Worm (Caenorhabditis elegans) whole organism, L1 larva: ENCODE measurements around the gene sphk-1.

Source experiments
- ama-1 ChIP-seq: fragments of 150-350 bp; optimal IDR thresholded peaks from 2 replicates; lab custom pipeline; 2014
- nhr-28 ChIP-seq: fragments of 150-350 bp; optimal IDR thresholded peaks from 2 replicates; lab custom pipeline; 2014; ENCODE audit warnings: missing biosample characterization, missing genetic modification characterization
- skn-1 ChIP-seq: fragments of 150-350 bp; optimal IDR thresholded peaks from 2 replicates; lab custom pipeline; 2014; ENCODE audit warnings: missing biosample characterization, missing genetic modification characterization
- unc-130 ChIP-seq: fragments of 150-350 bp; optimal IDR thresholded peaks from 2 replicates; lab custom pipeline; 2017; ENCODE audit warnings: missing biosample characterization, missing genetic modification characterization, inconsistent platforms
- unc-98 ChIP-seq: fragments of 200-800 bp; sonication (Bioruptor generic); IDR thresholded peaks from 2 replicates; pipeline ENCODE4 v1.3.6; 2022; ENCODE audit warnings: missing genetic modification characterization, missing compliant biosample characterization

DNA sequence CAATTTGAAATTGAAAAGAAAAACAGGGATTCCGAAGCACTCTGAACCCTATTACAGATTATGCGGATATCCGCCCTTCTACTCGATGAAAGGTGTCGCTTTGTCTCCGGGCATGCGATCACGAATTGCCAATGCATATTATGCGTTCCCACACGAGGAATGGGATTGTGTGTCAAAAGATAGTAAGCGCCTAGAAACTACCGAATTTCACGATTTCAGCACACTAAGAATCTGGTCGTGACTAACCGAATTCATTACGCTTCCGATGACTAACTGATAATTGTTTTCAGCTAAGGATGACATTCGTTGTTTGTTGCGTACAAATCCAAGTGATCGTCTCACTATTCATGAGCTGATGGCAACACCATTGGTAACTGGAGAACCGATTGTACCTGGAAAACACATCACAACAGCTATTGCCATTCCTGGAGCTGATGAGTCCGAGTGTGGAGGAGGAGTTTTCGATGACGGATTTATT lies 44.9 kb upstream of the sphk-1 start:
- TF ChIP-seq nhr-28 (tag; lab: Kevin White, UChicago) (no peak), unc-98 (no peak), unc-130 (tag; lab: Kevin White, UChicago) (no peak), ama-1 (lab: Kevin White, UChicago) (no peak), skn-1 (tag; lab: Kevin White, UChicago) (no peak)
